Fruit fly (Drosophila melanogaster) whole organism, wandering third instar larva: ENCODE results near the gene Tsen2.

ENCODE experiments used
- Abd-B ChIP-seq: fragments of >200 bp; optimal IDR thresholded peaks from 2 replicates; lab custom pipeline; 2017; ENCODE audit warnings: missing biosample characterization, missing genetic modification characterization
- CG32264 ChIP-seq: fragments of 200-800 bp; sonication (Bioruptor generic); optimal IDR thresholded peaks from 2 replicates; lab custom pipeline; 2016; ENCODE audit warnings: missing biosample characterization, missing genetic modification characterization
- CG9705 ChIP-seq: fragments of 200-800 bp; sonication (Bioruptor generic); optimal IDR thresholded peaks from 2 replicates; lab custom pipeline; 2018; ENCODE audit warnings: missing biosample characterization, mild to moderate bottlenecking, missing genetic modification characterization
- CrebA ChIP-seq: fragments of 200-800 bp; sonication (Bioruptor generic); optimal IDR thresholded peaks from 2 replicates; lab custom pipeline; 2016; ENCODE audit warnings: missing biosample characterization, mild to moderate bottlenecking, missing genetic modification characterization, borderline replicate concordance
- Dfd ChIP-seq: fragments of >200 bp; optimal IDR thresholded peaks from 2 replicates; lab custom pipeline; 2017; ENCODE audit warnings: missing biosample characterization, missing genetic modification characterization
- Dif ChIP-seq: fragments of 200-275, 200-300 bp; sonication (Bioruptor generic); optimal IDR thresholded peaks from 2 replicates; lab custom pipeline; 2018; ENCODE audit warnings: missing biosample characterization, missing genetic modification characterization; ENCODE audit not compliant: partially characterized antibody
- GATAd ChIP-seq: sonication (Bioruptor generic); optimal IDR thresholded peaks from 2 replicates; lab custom pipeline; 2016; ENCODE audit warnings: missing biosample characterization, missing genetic modification characterization
- HLH106 ChIP-seq: fragments of 200-800 bp; optimal IDR thresholded peaks from 3 replicates; lab custom pipeline; 2019; ENCODE audit warnings: missing biosample characterization, mild to moderate bottlenecking, missing genetic modification characterization, moderate library complexity
- Hnf4 ChIP-seq: fragments of 200-800 bp; sonication (Bioruptor generic); optimal IDR thresholded peaks from 2 replicates; lab custom pipeline; 2016; ENCODE audit warnings: missing biosample characterization, mild to moderate bottlenecking, missing genetic modification characterization
- Hr78 ChIP-seq: fragments of >200 bp; optimal IDR thresholded peaks from 2 replicates; lab custom pipeline; 2017; ENCODE audit warnings: missing biosample characterization, missing genetic modification characterization
- Hr83 ChIP-seq: fragments of 200-300 bp; sonication (Bioruptor generic); optimal IDR thresholded peaks from 2 replicates; lab custom pipeline; 2016; ENCODE audit warnings: missing biosample characterization, mild to moderate bottlenecking, missing genetic modification characterization, moderate library complexity; ENCODE audit not compliant: poor library complexity, severe bottlenecking
- Mio ChIP-seq: sonication (Bioruptor generic); optimal IDR thresholded peaks from 2 replicates; lab custom pipeline; 2016; ENCODE audit warnings: missing biosample characterization, missing genetic modification characterization
- Myc ChIP-seq: fragments of >200 bp; optimal IDR thresholded peaks from 2 replicates; lab custom pipeline; 2017
- N ChIP-seq: fragments of >200 bp; optimal IDR thresholded peaks from 2 replicates; lab custom pipeline; 2018; ENCODE audit warnings: missing biosample characterization, missing external identifiers, missing genetic modification characterization
- OdsH ChIP-seq: fragments of 200-800 bp; sonication (Bioruptor generic); optimal IDR thresholded peaks from 2 replicates; lab custom pipeline; 2016; ENCODE audit warnings: missing biosample characterization, mild to moderate bottlenecking, missing genetic modification characterization
- Rel ChIP-seq, 2 experiments: fragments of 200-800 bp; sonication (Bioruptor generic) in 1 of 2; optimal IDR thresholded peaks; 2 replicates in 1 of 2; 3 replicates in 1 of 2; lab custom pipeline; 2016 to 2019; ENCODE audit warnings: mild to moderate bottlenecking in 2 of 2, missing biosample characterization in 2 of 2, missing genetic modification characterization in 2 of 2, moderate library complexity in 1 of 2
- Sp1 ChIP-seq: fragments of 200-800 bp; sonication (Bioruptor generic); optimal IDR thresholded peaks from 3 replicates; lab custom pipeline; 2019; ENCODE audit warnings: missing biosample characterization, mild to moderate bottlenecking, missing genetic modification characterization, moderate library complexity
- Vsx2 ChIP-seq: fragments of 200-300, 225-300 bp; sonication (Bioruptor generic); optimal IDR thresholded peaks from 2 replicates; lab custom pipeline; 2018; ENCODE audit warnings: missing biosample characterization, missing genetic modification characterization; ENCODE audit not compliant: partially characterized antibody
- br ChIP-seq: fragments of 200-800 bp; sonication (Bioruptor generic); optimal IDR thresholded peaks from 2 replicates; lab custom pipeline; 2016; ENCODE audit warnings: missing biosample characterization, missing genetic modification characterization
- brk ChIP-seq: fragments of 200-800 bp; sonication (Bioruptor generic); optimal IDR thresholded peaks from 2 replicates; lab custom pipeline; 2016; ENCODE audit warnings: missing biosample characterization, mild to moderate bottlenecking, missing genetic modification characterization
- dl ChIP-seq, 2 experiments: fragments of 175-275, 200-275 bp in 1 of 2; fragments of 200-275 bp in 1 of 2; sonication (Bioruptor generic); optimal IDR thresholded peaks; lab custom pipeline; 2018; ENCODE audit warnings: mild to moderate bottlenecking in 2 of 2, missing biosample characterization in 2 of 2, missing genetic modification characterization in 2 of 2, moderate library complexity in 2 of 2; ENCODE audit not compliant: partially characterized antibody in 2 of 2, insufficient read depth in 1 of 2
- dmrt93B ChIP-seq: fragments of 200-800 bp; sonication (Bioruptor generic); optimal IDR thresholded peaks from 2 replicates; lab custom pipeline; 2018; ENCODE audit warnings: missing biosample characterization, mild to moderate bottlenecking, missing genetic modification characterization
- dsf ChIP-seq: sonication (Bioruptor generic); optimal IDR thresholded peaks from 2 replicates; lab custom pipeline; 2016; ENCODE audit warnings: missing biosample characterization, missing genetic modification characterization, borderline replicate concordance
- ey ChIP-seq: fragments of 200-800 bp; sonication (Bioruptor generic); optimal IDR thresholded peaks from 2 replicates; lab custom pipeline; 2016; ENCODE audit warnings: missing biosample characterization, missing genetic modification characterization
- foxo ChIP-seq, 2 experiments: fragments of 200-800 bp; sonication (Bioruptor generic); optimal IDR thresholded peaks; 2 replicates in 1 of 2; 3 replicates in 1 of 2; lab custom pipeline; 2016 to 2017; ENCODE audit warnings: missing biosample characterization in 2 of 2, missing genetic modification characterization in 2 of 2
- fru ChIP-seq: fragments of 200-800 bp; sonication (Bioruptor generic); optimal IDR thresholded peaks from 3 replicates; lab custom pipeline; 2016; ENCODE audit warnings: missing biosample characterization, mild to moderate bottlenecking, missing genetic modification characterization
- jim ChIP-seq: fragments of 175-275, 200-325 bp; sonication (Bioruptor generic); optimal IDR thresholded peaks from 2 replicates; lab custom pipeline; 2016; ENCODE audit warnings: missing biosample characterization, mild to moderate bottlenecking, missing genetic modification characterization
- lola ChIP-seq: fragments of >200 bp; optimal IDR thresholded peaks from 2 replicates; lab custom pipeline; 2017; ENCODE audit warnings: missing biosample characterization, missing genetic modification characterization
- pan ChIP-seq: fragments of >200 bp; optimal IDR thresholded peaks from 2 replicates; lab custom pipeline; 2017
- psq ChIP-seq: fragments of 200-800 bp; sonication (Bioruptor generic); optimal IDR thresholded peaks from 3 replicates; lab custom pipeline; 2017; ENCODE audit warnings: missing biosample characterization, mild to moderate bottlenecking, missing genetic modification characterization, moderate library complexity
- rgr ChIP-seq: fragments of 200-800 bp; sonication (Bioruptor generic); optimal IDR thresholded peaks from 3 replicates; lab custom pipeline; 2016; ENCODE audit warnings: missing biosample characterization, mild to moderate bottlenecking, missing genetic modification characterization
- sage ChIP-seq: fragments of 200-800 bp; sonication (Bioruptor generic); optimal IDR thresholded peaks from 2 replicates; lab custom pipeline; 2016; ENCODE audit warnings: missing biosample characterization, mild to moderate bottlenecking, missing genetic modification characterization
- sv ChIP-seq: fragments of 200-800 bp; sonication (Bioruptor generic); optimal IDR thresholded peaks from 3 replicates; lab custom pipeline; 2016; ENCODE audit warnings: missing biosample characterization, missing genetic modification characterization
- tai ChIP-seq: sonication (Bioruptor generic); optimal IDR thresholded peaks from 2 replicates; lab custom pipeline; 2016; ENCODE audit warnings: missing biosample characterization, missing genetic modification characterization
- usp ChIP-seq: fragments of >200 bp; optimal IDR thresholded peaks from 2 replicates; lab custom pipeline; 2017; ENCODE audit warnings: missing biosample characterization, missing genetic modification characterization
- woc ChIP-seq: sonication (Bioruptor generic); optimal IDR thresholded peaks from 2 replicates; lab custom pipeline; 2016; ENCODE audit warnings: missing biosample characterization, mild to moderate bottlenecking, missing genetic modification characterization

Gene Tsen2

dm6 chr2L:16683958-16684877 lies 45.4 kb upstream of the Tsen2 start, which contains the start of gene CG31807 (continued):
- peak; percentile 60 for TF ChIP-seq OdsH
- no peak for TF ChIP-seq Hr78 (GFP tag; lab: Kevin White, UChicago)
- TF ChIP-seq rgr = peak; percentile 76
- no peak for TF ChIP-seq usp (GFP tag; lab: Kevin White, UChicago)
- no peak for TF ChIP-seq Mio (GFP tag; lab: Kevin White, UChicago)
- no peak for TF ChIP-seq Abd-B (GFP tag; lab: Kevin White, UChicago)
- TF ChIP-seq sv = peak; percentile 42

dm6 chr2L:16684908-16685611 lies 44.5 kb upstream of the Tsen2 start:
- TF ChIP-seq ey (no peak), Myc (lab: Kevin White, UChicago) (no peak), Hnf4 (GFP tag; lab: Kevin White, UChicago) (no peak), CG32264 (GFP tag; lab: Kevin White, UChicago) (no peak), tai (GFP tag; lab: Kevin White, UChicago) (no peak), foxo (GFP tag; optimal IDR thresholded peaks at IDR 0.05; lab: Kevin White, UChicago) (peak in 1 of 2 experiments; percentile 79), sage (no peak), brk (GFP tag; lab: Kevin White, UChicago) (peak; percentile 3), N (no peak), Dfd (GFP tag; lab: Kevin White, UChicago) (no peak), OdsH (peak; percentile 77), Dif (GFP tag; lab: Kevin White, UChicago) (peak; percentile 94), CrebA (peak; percentile 21), fru (GFP tag; lab: Kevin White, UChicago) (peak; percentile 65), GATAd (no peak), rgr (peak; percentile 48), CG9705 (GFP tag; lab: Kevin White, UChicago) (peak; percentile 43), Sp1 (GFP tag; lab: Kevin White, UChicago) (peak; percentile 90), HLH106 (tag; lab: Kevin White, UChicago) (peak; percentile 78), woc (peak; percentile 49), jim (GFP tag; lab: Kevin White, UChicago) (no peak), dsf (no peak), Vsx2 (GFP tag; lab: Kevin White, UChicago) (peak; percentile 83), br (GFP tag; lab: Kevin White, UChicago) (no peak), Hr78 (GFP tag; lab: Kevin White, UChicago) (no peak), psq (GFP tag; lab: Kevin White, UChicago) (peak; percentile 78), Hr83 (GFP tag; lab: Kevin White, UChicago) (peak; percentile 17), dmrt93B (GFP tag; lab: Kevin White, UChicago) (peak; percentile 52), dl (GFP tag; optimal IDR thresholded peaks at IDR 0.05; lab: Kevin White, UChicago; ENCODE audit: insufficient read depth in 1 of 2, partially characterized antibody in 2 of 2) (peak; percentile 60 to 87), Rel (GFP tag; optimal IDR thresholded peaks at IDR 0.05; lab: Kevin White, UChicago) (no peak), Rel (tag; optimal IDR thresholded peaks at IDR 0.05; lab: Kevin White, UChicago) (no peak)

dm6 chr2L:16685612-16685912 lies 44.0 kb upstream of the Tsen2 start:
- no peak for TF ChIP-seq ey
- no peak for TF ChIP-seq CrebA
- no peak for TF ChIP-seq psq (GFP tag; lab: Kevin White, UChicago)
- no peak for TF ChIP-seq foxo (GFP tag; optimal IDR thresholded peaks at IDR 0.05; lab: Kevin White, UChicago)
- TF ChIP-seq pan (lab: Kevin White, UChicago) = no peak
- TF ChIP-seq tai (GFP tag; lab: Kevin White, UChicago) = no peak
- TF ChIP-seq dmrt93B (GFP tag; lab: Kevin White, UChicago) = no peak
- TF ChIP-seq OdsH = no peak
- no peak for TF ChIP-seq brk (GFP tag; lab: Kevin White, UChicago)
- no peak for TF ChIP-seq lola (GFP tag; lab: Kevin White, UChicago)
- no peak for TF ChIP-seq usp (GFP tag; lab: Kevin White, UChicago)
- no peak for TF ChIP-seq Hr78 (GFP tag; lab: Kevin White, UChicago)
